Worm (Caenorhabditis elegans) whole organism, L4 larva: Measurements from ENCODE around the gene F53A10.2.

Experiments used
- ZK546.5 ChIP-seq, 2 experiments: sonication (generic microtip); optimal IDR thresholded peaks; 2 replicates each; lab custom pipeline; 2017; ENCODE audit warnings: missing biosample characterization in 2 of 2, missing genetic modification characterization in 2 of 2
- arid-1 ChIP-seq: fragments of 200-800 bp; sonication (Bioruptor generic); conservative IDR thresholded peaks from 2 replicates; pipeline ENCODE4 v1.3.6; 2022; ENCODE audit warnings: missing genetic modification reagents, missing genetic modification characterization, missing compliant biosample characterization
- dpl-1 ChIP-seq: fragments of 150-350 bp; optimal IDR thresholded peaks from 2 replicates; lab custom pipeline; 2014; ENCODE audit warnings: missing biosample characterization, missing genetic modification reagents, missing genetic modification characterization
- lin-1 ChIP-seq: fragments of 200-800 bp; sonication (Bioruptor generic); IDR thresholded peaks from 2 replicates; pipeline ENCODE4 v1.3.6; 2022; ENCODE audit warnings: missing genetic modification reagents, missing genetic modification characterization, missing compliant biosample characterization
- nhr-237 ChIP-seq: sonication (generic microtip); optimal IDR thresholded peaks from 2 replicates; lab custom pipeline; 2017; ENCODE audit warnings: missing biosample characterization, missing genetic modification characterization
- sdz-12 ChIP-seq: fragments of 200-800 bp; sonication (Bioruptor generic); optimal IDR thresholded peaks from 2 replicates; lab custom pipeline; 2018; ENCODE audit warnings: mild to moderate bottlenecking, missing genetic modification characterization, missing compliant biosample characterization

- no peak for TF ChIP-seq arid-1 (GFP tag; lab: Robert Waterston, UW)
- no peak for TF ChIP-seq ZK546.5 (tag; optimal IDR thresholded peaks at IDR 0.05; lab: Kevin White, UChicago)
- TF ChIP-seq sdz-12 (GFP tag; lab: Kevin White, UChicago) = no peak
- no peak for TF ChIP-seq lin-1 (GFP tag; lab: Robert Waterston, UW)
- no peak for TF ChIP-seq dpl-1 (GFP tag; lab: Kevin White, UChicago)
- TF ChIP-seq nhr-237 (tag; lab: Kevin White, UChicago) = no peak
Observed at ce11 chrII:1228943-1229342, 31.8 kb downstream of the F53A10.2 start.
